Fruit fly (Drosophila melanogaster) whole organism, embryonic: ENCODE results near the gene alphaSnap.

ENCODE experiments used
- ATbp ChIP-seq: fragments of 200-800 bp; sonication (Bioruptor generic); optimal IDR thresholded peaks from 2 replicates; lab custom pipeline; 2017; ENCODE audit warnings: missing biosample characterization, mild to moderate bottlenecking, missing genetic modification characterization, missing genetic modification reagents
- Antp ChIP-seq: fragments of 200-800 bp; sonication (Bioruptor generic); optimal IDR thresholded peaks from 3 replicates; lab custom pipeline; 2016; ENCODE audit warnings: missing biosample characterization, missing genetic modification characterization
- Atf6 ChIP-seq: fragments of 200-800 bp; sonication (Bioruptor generic); IDR thresholded peaks from 2 replicates; pipeline ENCODE4 v1.3.6; 2022; ENCODE audit warnings: missing biosample characterization, missing genetic modification characterization
- BEAF-32 ChIP-seq: fragments of 200-800 bp; sonication (Bioruptor generic); optimal IDR thresholded peaks from 3 replicates; lab custom pipeline; 2017; ENCODE audit warnings: missing biosample characterization, missing genetic modification characterization, mild to moderate bottlenecking, moderate library complexity, missing genetic modification reagents
- CG10462 ChIP-seq: fragments of 200-800 bp; sonication (Bioruptor generic); optimal IDR thresholded peaks from 2 replicates; lab custom pipeline; 2016; ENCODE audit warnings: missing biosample characterization, missing genetic modification characterization
- CG11247 ChIP-seq: fragments of 200-800 bp; sonication (Bioruptor generic); IDR thresholded peaks from 2 replicates; pipeline ENCODE4 v1.3.6; 2022; ENCODE audit warnings: missing biosample characterization, missing genetic modification characterization
- CG11696 ChIP-seq: fragments of 200-800 bp; sonication (Bioruptor generic); IDR thresholded peaks from 2 replicates; pipeline ENCODE4 v1.3.6; 2022; ENCODE audit warnings: missing biosample characterization, missing genetic modification characterization
- CG12071 ChIP-seq: fragments of 200-800 bp; sonication (Bioruptor generic); optimal IDR thresholded peaks from 3 replicates; lab custom pipeline; 2018; ENCODE audit warnings: missing biosample characterization, mild to moderate bottlenecking, missing genetic modification characterization
- CG1233 ChIP-seq: fragments of 200-800 bp; sonication (Bioruptor generic); optimal IDR thresholded peaks from 4 replicates; lab custom pipeline; 2018; ENCODE audit warnings: missing biosample characterization, mild to moderate bottlenecking, missing genetic modification characterization
- CG12744 ChIP-seq: fragments of 200-800 bp; sonication (Bioruptor generic); optimal IDR thresholded peaks from 2 replicates; lab custom pipeline; 2016; ENCODE audit warnings: missing biosample characterization, missing genetic modification characterization
- CG12769 ChIP-seq: fragments of 200-800 bp; sonication (Bioruptor generic); optimal IDR thresholded peaks from 2 replicates; lab custom pipeline; 2019; ENCODE audit warnings: missing biosample characterization, mild to moderate bottlenecking, missing genetic modification characterization, moderate library complexity
- CG13287 ChIP-seq: fragments of 200-800 bp; sonication (Bioruptor generic); IDR thresholded peaks from 2 replicates; pipeline ENCODE4 v1.3.6; 2022; ENCODE audit warnings: missing biosample characterization, missing genetic modification characterization; ENCODE audit not compliant: partially characterized antibody
- CG13424 ChIP-seq: fragments of 200-800 bp; sonication (Bioruptor generic); optimal IDR thresholded peaks from 2 replicates; lab custom pipeline; 2019; ENCODE audit warnings: missing biosample characterization, mild to moderate bottlenecking, missing genetic modification characterization, moderate library complexity
- CG17186 ChIP-seq: fragments of 200-800 bp; sonication (Bioruptor generic); optimal IDR thresholded peaks from 3 replicates; lab custom pipeline; 2017; ENCODE audit warnings: missing biosample characterization, missing genetic modification reagents, missing genetic modification characterization
- CG18764 ChIP-seq: fragments of 200-800 bp; sonication (Bioruptor generic); optimal IDR thresholded peaks from 3 replicates; lab custom pipeline; 2016; ENCODE audit warnings: missing biosample characterization, missing genetic modification characterization
- CG30403 ChIP-seq: fragments of 200-800 bp; sonication (Bioruptor generic); optimal IDR thresholded peaks from 3 replicates; lab custom pipeline; 2016; ENCODE audit warnings: missing biosample characterization, missing genetic modification characterization
- CG3065 ChIP-seq: fragments of 200-800 bp; sonication (Bioruptor generic); optimal IDR thresholded peaks from 2 replicates; lab custom pipeline; 2016; ENCODE audit warnings: missing biosample characterization, missing genetic modification characterization
- CG32532 ChIP-seq: fragments of 200-800 bp; sonication (Bioruptor generic); IDR thresholded peaks from 2 replicates; pipeline ENCODE4 v1.3.6; 2022; ENCODE audit warnings: missing biosample characterization, missing genetic modification characterization
- CG3726 ChIP-seq: fragments of 200-800 bp; sonication (Bioruptor generic); IDR thresholded peaks from 3 replicates; pipeline ENCODE4, ENCODE4 v1.3.6; 2022; ENCODE audit warnings: missing biosample characterization, missing genetic modification characterization
- CG5180 ChIP-seq: fragments of 200-800 bp; sonication (Bioruptor generic); optimal IDR thresholded peaks from 3 replicates; lab custom pipeline; 2017; ENCODE audit warnings: missing biosample characterization, missing genetic modification characterization, mild to moderate bottlenecking, moderate library complexity, missing genetic modification reagents
- CG7271 ChIP-seq: fragments of 200-800 bp; sonication (Bioruptor generic); optimal IDR thresholded peaks from 2 replicates; lab custom pipeline; 2018; ENCODE audit warnings: missing biosample characterization, mild to moderate bottlenecking, missing genetic modification characterization, moderate library complexity
- CG7745 ChIP-seq: fragments of 200-800 bp; sonication (Bioruptor generic); optimal IDR thresholded peaks from 2 replicates; lab custom pipeline; 2018; ENCODE audit warnings: missing biosample characterization, mild to moderate bottlenecking, missing genetic modification characterization, moderate library complexity
- CG8089 ChIP-seq: fragments of 200-800 bp; sonication (Bioruptor generic); optimal IDR thresholded peaks from 3 replicates; lab custom pipeline; 2016; ENCODE audit warnings: missing biosample characterization, missing genetic modification characterization
- CG9609 ChIP-seq: fragments of 200-800 bp; sonication (Bioruptor generic); optimal IDR thresholded peaks from 3 replicates; lab custom pipeline; 2016; ENCODE audit warnings: missing biosample characterization, missing genetic modification characterization
- Dek ChIP-seq: fragments of 200-800 bp; sonication (Bioruptor generic); optimal IDR thresholded peaks from 3 replicates; lab custom pipeline; 2019; ENCODE audit warnings: missing biosample characterization, mild to moderate bottlenecking, missing genetic modification characterization, moderate library complexity
- Dip2 ChIP-seq: fragments of 200-800 bp; sonication (Bioruptor generic); IDR thresholded peaks from 2 replicates; pipeline ENCODE4 v1.3.6; 2022; ENCODE audit warnings: missing biosample characterization, missing genetic modification characterization
- Doc2 ChIP-seq: fragments of 200-800 bp; sonication (Bioruptor generic); IDR thresholded peaks from 2 replicates; pipeline ENCODE4 v1.3.6; 2022; ENCODE audit warnings: missing biosample characterization, missing genetic modification characterization
- Dref ChIP-seq: fragments of 200-800 bp; sonication (Bioruptor generic); IDR thresholded peaks from 2 replicates; pipeline ENCODE4 v1.3.6; 2022; ENCODE audit warnings: missing biosample characterization, missing genetic modification characterization
- Fer1 ChIP-seq: fragments of 200-800 bp; sonication (Bioruptor generic); optimal IDR thresholded peaks from 2 replicates; lab custom pipeline; 2017; ENCODE audit warnings: missing biosample characterization, mild to moderate bottlenecking, missing genetic modification characterization
- Fer2 ChIP-seq: fragments of 200-800 bp; sonication (Bioruptor generic); optimal IDR thresholded peaks from 2 replicates; lab custom pipeline; 2018; ENCODE audit warnings: missing biosample characterization, mild to moderate bottlenecking, missing genetic modification characterization, moderate library complexity
- GATAe ChIP-seq: fragments of 200-800 bp; sonication (Bioruptor generic); conservative IDR thresholded peaks from 2 replicates; pipeline ENCODE4 v1.3.6; 2022; ENCODE audit warnings: missing biosample characterization, missing genetic modification characterization
- Gsc ChIP-seq: fragments of 200-800 bp; sonication (Bioruptor generic); IDR thresholded peaks from 2 replicates; pipeline ENCODE4 v1.3.6; 2022; ENCODE audit warnings: missing biosample characterization, missing genetic modification characterization
- Hmx ChIP-seq: fragments of 200-800 bp; sonication (Bioruptor generic); optimal IDR thresholded peaks from 2 replicates; lab custom pipeline; 2016; ENCODE audit warnings: missing biosample characterization, missing genetic modification characterization
- Kr ChIP-seq: fragments of 200-800 bp; sonication (Bioruptor generic); optimal IDR thresholded peaks from 2 replicates; lab custom pipeline; 2017; ENCODE audit warnings: missing biosample characterization, mild to moderate bottlenecking, missing genetic modification characterization
- NfI ChIP-seq: fragments of 200-800 bp; sonication (Bioruptor generic); optimal IDR thresholded peaks from 3 replicates; lab custom pipeline; 2018; ENCODE audit warnings: missing biosample characterization, mild to moderate bottlenecking, missing genetic modification characterization, moderate library complexity
- Ptx1 ChIP-seq: fragments of 200-800 bp; sonication (Bioruptor generic); IDR thresholded peaks from 2 replicates; pipeline ENCODE4 v1.3.6; 2022; ENCODE audit warnings: missing biosample characterization, missing genetic modification characterization
- Ssrp ChIP-seq: fragments of 200-800 bp; sonication (Bioruptor generic); optimal IDR thresholded peaks from 2 replicates; lab custom pipeline; 2018; ENCODE audit warnings: missing biosample characterization, mild to moderate bottlenecking, missing genetic modification characterization, moderate library complexity
- ab ChIP-seq: fragments of 200-800 bp; sonication (Bioruptor generic); optimal IDR thresholded peaks from 2 replicates; lab custom pipeline; 2016; ENCODE audit warnings: missing biosample characterization, missing genetic modification characterization
- abd-A ChIP-seq: fragments of 200-800 bp; sonication (Bioruptor generic); optimal IDR thresholded peaks from 3 replicates; lab custom pipeline; 2019; ENCODE audit warnings: missing biosample characterization, mild to moderate bottlenecking, missing genetic modification characterization, moderate library complexity
- ems ChIP-seq: fragments of 200-800 bp; sonication (Bioruptor generic); optimal IDR thresholded peaks from 3 replicates; lab custom pipeline; 2016; ENCODE audit warnings: missing biosample characterization, missing genetic modification characterization
- exex ChIP-seq: fragments of 200-800 bp; sonication (Bioruptor generic); optimal IDR thresholded peaks from 4 replicates; lab custom pipeline; 2018; ENCODE audit warnings: missing biosample characterization, mild to moderate bottlenecking, missing genetic modification characterization, moderate library complexity
- gem ChIP-seq: fragments of 200-800 bp; sonication (Bioruptor generic); optimal IDR thresholded peaks from 2 replicates; lab custom pipeline; 2019; ENCODE audit warnings: missing biosample characterization, mild to moderate bottlenecking, missing genetic modification characterization, moderate library complexity
- gsb-n ChIP-seq: fragments of 200-800 bp; sonication (Bioruptor generic); optimal IDR thresholded peaks from 3 replicates; lab custom pipeline; 2018; ENCODE audit warnings: missing biosample characterization, mild to moderate bottlenecking, missing genetic modification characterization
- lab ChIP-seq: fragments of 200-800 bp; sonication (Bioruptor generic); optimal IDR thresholded peaks from 3 replicates; lab custom pipeline; 2017; ENCODE audit warnings: missing biosample characterization, missing genetic modification characterization, mild to moderate bottlenecking, moderate library complexity, missing genetic modification reagents
- lov ChIP-seq, 2 experiments: fragments of 200-800 bp in 1 of 2; fragments of >200 bp in 1 of 2; sonication (Bioruptor generic) in 1 of 2; IDR thresholded peaks in 1 of 2; optimal IDR thresholded peaks in 1 of 2; 2 replicates in 1 of 2; 3 replicates in 1 of 2; pipeline versions ENCODE4 v1.3.6 to Lab custom; 2017 to 2022; ENCODE audit warnings: missing biosample characterization in 1 of 2, missing genetic modification characterization in 1 of 2
- luna ChIP-seq: fragments of 200-800 bp; sonication (Bioruptor generic); optimal IDR thresholded peaks from 2 replicates; lab custom pipeline; 2016; ENCODE audit warnings: missing biosample characterization, missing genetic modification characterization
- mld ChIP-seq: fragments of 200-800 bp; sonication (Bioruptor generic); IDR thresholded peaks from 3 replicates; pipeline ENCODE4 v1.3.6; 2022; ENCODE audit warnings: missing biosample characterization, missing genetic modification characterization; ENCODE audit not compliant: partially characterized antibody
- nmo ChIP-seq: fragments of 200-800 bp; sonication (Bioruptor generic); optimal IDR thresholded peaks from 2 replicates; lab custom pipeline; 2018; ENCODE audit warnings: missing biosample characterization, mild to moderate bottlenecking, missing genetic modification characterization, moderate library complexity
- otp ChIP-seq: fragments of 200-800 bp; sonication (Bioruptor generic); IDR thresholded peaks from 3 replicates; pipeline ENCODE4, ENCODE4 v1.3.6; 2022; ENCODE audit warnings: missing biosample characterization, missing genetic modification characterization
- sug ChIP-seq: fragments of 200-800 bp; optimal IDR thresholded peaks from 2 replicates; lab custom pipeline; 2019; ENCODE audit warnings: missing biosample characterization, mild to moderate bottlenecking, missing genetic modification characterization, moderate library complexity

alphaSnap gene

dm6 chr3L:20313469-20313868 lies at the start of gene alphaSnap (continued):
- no peak for TF ChIP-seq CG10462 (GFP tag; lab: Kevin White, UChicago)
- TF ChIP-seq Dip2 (GFP tag; lab: Robert Waterston, UW): no peak
- peak; percentile 60 for TF ChIP-seq BEAF-32 (GFP tag; lab: Kevin White, UChicago)
- TF ChIP-seq gem (tag; lab: Kevin White, UChicago): no peak
- no peak for TF ChIP-seq CG12071 (GFP tag; lab: Kevin White, UChicago)
- TF ChIP-seq CG17186 (GFP tag; lab: Kevin White, UChicago): peak; percentile 61
- TF ChIP-seq CG12744 (GFP tag; lab: Kevin White, UChicago): no peak
- TF ChIP-seq CG3726 (GFP tag; lab: Robert Waterston, UW): no peak
- no peak for TF ChIP-seq Gsc (GFP tag; lab: Robert Waterston, UW)
- peak; percentile 37; the same call in 1 of the 2 replicates for TF ChIP-seq CG13287 (GFP tag; lab: Robert Waterston, UW)
- no peak for TF ChIP-seq Fer2 (tag; lab: Kevin White, UChicago)
- peak; percentile 18 for TF ChIP-seq CG30403 (GFP tag; lab: Kevin White, UChicago)
- TF ChIP-seq Dref (GFP tag; lab: Robert Waterston, UW): 0 out of 2 replicates have a peak, but pooled peaks have one; percentile 28
- no peak for TF ChIP-seq Hmx
- TF ChIP-seq CG5180 (GFP tag; lab: Kevin White, UChicago): no peak
- peak; percentile 51 for TF ChIP-seq nmo (GFP tag; lab: Kevin White, UChicago)
- TF ChIP-seq ATbp (GFP tag; lab: Kevin White, UChicago): no peak
- TF ChIP-seq gsb-n (tag; lab: Kevin White, UChicago): peak; percentile 73
- TF ChIP-seq lov (optimal IDR thresholded peaks at IDR 0.05; lab: Kevin White, UChicago): no peak
- TF ChIP-seq lov (GFP tag; IDR thresholded peaks at IDR 0.05; lab: Robert Waterston, UW): no peak
- TF ChIP-seq ems: peak; percentile 26
- TF ChIP-seq Dek (tag; lab: Kevin White, UChicago): no peak
- TF ChIP-seq ab (GFP tag; lab: Kevin White, UChicago): no peak
- peak; percentile 11; the same call in 1 of the 2 replicates for TF ChIP-seq Atf6 (GFP tag; lab: Robert Waterston, UW)
- TF ChIP-seq GATAe (GFP tag; lab: Robert Waterston, UW): no peak
- no peak for TF ChIP-seq CG1233 (GFP tag; lab: Kevin White, UChicago)
- TF ChIP-seq CG11247: no peak
- TF ChIP-seq CG11696 (GFP tag; lab: Robert Waterston, UW): no peak
- no peak for TF ChIP-seq CG7271 (tag; lab: Kevin White, UChicago)
- no peak for TF ChIP-seq CG8089 (GFP tag; lab: Kevin White, UChicago)
- TF ChIP-seq Fer1 (GFP tag; lab: Kevin White, UChicago): peak; percentile 15
- TF ChIP-seq Antp: peak; percentile 41
- no peak for TF ChIP-seq CG12769 (tag; lab: Kevin White, UChicago)
- peak; percentile 39 for TF ChIP-seq sug
- TF ChIP-seq abd-A (tag; lab: Kevin White, UChicago): no peak
- TF ChIP-seq mld (GFP tag; lab: Robert Waterston, UW): no peak
- TF ChIP-seq luna: no peak
- TF ChIP-seq CG3065 (GFP tag; lab: Kevin White, UChicago): no peak
- no peak for TF ChIP-seq Doc2 (GFP tag; lab: Robert Waterston, UW)
- no peak for TF ChIP-seq lab (GFP tag; lab: Kevin White, UChicago)
- TF ChIP-seq CG32532 (GFP tag; lab: Robert Waterston, UW): peak; percentile 15; the same call in 1 of the 2 replicates
- TF ChIP-seq CG9609 (GFP tag; lab: Kevin White, UChicago): peak; percentile 41
- TF ChIP-seq CG18764: no peak
- TF ChIP-seq CG7745 (tag; lab: Kevin White, UChicago): no peak
- no peak for TF ChIP-seq Ptx1 (GFP tag; lab: Robert Waterston, UW)
- peak; percentile 11 for TF ChIP-seq CG13424 (tag; lab: Kevin White, UChicago)
- no peak for TF ChIP-seq Kr (GFP tag; lab: Kevin White, UChicago)
- TF ChIP-seq otp (GFP tag; lab: Robert Waterston, UW): no peak
- no peak for TF ChIP-seq exex (tag; lab: Kevin White, UChicago)
- TF ChIP-seq NfI: peak; percentile 38
- no peak for TF ChIP-seq Ssrp (tag; lab: Kevin White, UChicago)
